Fruit fly (Drosophila melanogaster) whole organism, embryonic: ENCODE measurements around the gene CG6659.

Source experiments
- Blimp-1 ChIP-seq: fragments of 200-800 bp; sonication (Bioruptor generic); optimal IDR thresholded peaks from 3 replicates; lab custom pipeline; 2018; ENCODE audit warnings: missing biosample characterization, missing genetic modification characterization, mild to moderate bottlenecking, moderate library complexity, missing genetic modification reagents
- CG10366 ChIP-seq: fragments of 200-800 bp; sonication (Bioruptor generic); IDR thresholded peaks from 2 replicates; pipeline ENCODE4 v1.3.6; 2022; ENCODE audit warnings: missing biosample characterization, missing genetic modification characterization
- CG12769 ChIP-seq: fragments of 200-800 bp; sonication (Bioruptor generic); optimal IDR thresholded peaks from 2 replicates; lab custom pipeline; 2019; ENCODE audit warnings: missing biosample characterization, mild to moderate bottlenecking, missing genetic modification characterization, moderate library complexity
- CG13775 ChIP-seq: fragments of 200-800 bp; sonication (Bioruptor generic); optimal IDR thresholded peaks from 3 replicates; lab custom pipeline; 2017; ENCODE audit warnings: missing biosample characterization, mild to moderate bottlenecking, missing genetic modification characterization
- CG14860 ChIP-seq: fragments of 200-800 bp; sonication (Bioruptor generic); IDR thresholded peaks from 3 replicates; pipeline ENCODE4 v1.3.6; 2022; ENCODE audit warnings: missing biosample characterization, missing genetic modification characterization; ENCODE audit not compliant: partially characterized antibody
- CG1603 ChIP-seq: fragments of 200-800 bp; sonication (Bioruptor generic); optimal IDR thresholded peaks from 2 replicates; lab custom pipeline; 2019; ENCODE audit warnings: missing biosample characterization, mild to moderate bottlenecking, missing genetic modification characterization, moderate library complexity
- CG34224 ChIP-seq: fragments of 200-800 bp; sonication (Bioruptor generic); IDR thresholded peaks from 3 replicates; pipeline ENCODE4 v1.3.6; 2022; ENCODE audit warnings: missing biosample characterization, missing genetic modification characterization; ENCODE audit not compliant: partially characterized antibody
- CG3838 ChIP-seq: fragments of 200-800 bp; sonication (Bioruptor generic); optimal IDR thresholded peaks from 3 replicates; lab custom pipeline; 2016; ENCODE audit warnings: missing biosample characterization, missing genetic modification characterization
- CG4404 ChIP-seq: fragments of 200-800 bp; sonication (Bioruptor generic); IDR thresholded peaks from 2 replicates; pipeline ENCODE4 v1.3.6; 2022; ENCODE audit warnings: missing biosample characterization, missing genetic modification characterization
- CG5180 ChIP-seq: fragments of 200-800 bp; sonication (Bioruptor generic); optimal IDR thresholded peaks from 3 replicates; lab custom pipeline; 2017; ENCODE audit warnings: missing biosample characterization, missing genetic modification characterization, mild to moderate bottlenecking, moderate library complexity, missing genetic modification reagents
- CG6175 ChIP-seq: fragments of 200-800 bp; sonication (Bioruptor generic); IDR thresholded peaks from 3 replicates; pipeline ENCODE4 v1.3.6; 2022; ENCODE audit warnings: missing biosample characterization, missing genetic modification characterization
- CG6813 ChIP-seq: fragments of 200-800 bp; sonication (Bioruptor generic); optimal IDR thresholded peaks from 2 replicates; lab custom pipeline; 2017; ENCODE audit warnings: missing biosample characterization, missing genetic modification characterization, mild to moderate bottlenecking, moderate library complexity, missing genetic modification reagents
- CG7271 ChIP-seq: fragments of 200-800 bp; sonication (Bioruptor generic); optimal IDR thresholded peaks from 2 replicates; lab custom pipeline; 2018; ENCODE audit warnings: missing biosample characterization, mild to moderate bottlenecking, missing genetic modification characterization, moderate library complexity
- CG7987 ChIP-seq: fragments of 200-800 bp; sonication (Bioruptor generic); optimal IDR thresholded peaks from 2 replicates; lab custom pipeline; 2018; ENCODE audit warnings: missing biosample characterization, mild to moderate bottlenecking, missing genetic modification characterization, moderate library complexity
- CoRest ChIP-seq: fragments of 200-800 bp; sonication (Bioruptor generic); optimal IDR thresholded peaks from 3 replicates; lab custom pipeline; 2018; ENCODE audit warnings: missing biosample characterization, mild to moderate bottlenecking, missing genetic modification characterization, moderate library complexity
- Doc2 ChIP-seq: fragments of 200-800 bp; sonication (Bioruptor generic); IDR thresholded peaks from 2 replicates; pipeline ENCODE4 v1.3.6; 2022; ENCODE audit warnings: missing biosample characterization, missing genetic modification characterization
- Hmr ChIP-seq: fragments of 200-800 bp; sonication (Bioruptor generic); optimal IDR thresholded peaks from 3 replicates; lab custom pipeline; 2017; ENCODE audit warnings: mild to moderate bottlenecking, missing biosample characterization, missing genetic modification reagents, missing genetic modification characterization
- Hr78 ChIP-seq, 2 experiments: fragments of 200-800 bp in 1 of 2; fragments of >200 bp in 1 of 2; sonication (Bioruptor generic) in 1 of 2; optimal IDR thresholded peaks; 2 replicates each; lab custom pipeline; 2017 to 2019; ENCODE audit warnings: missing biosample characterization in 2 of 2, missing genetic modification characterization in 2 of 2, mild to moderate bottlenecking in 1 of 2, moderate library complexity in 1 of 2
- Hsf ChIP-seq: fragments of 200-800 bp; sonication (Bioruptor generic); optimal IDR thresholded peaks from 3 replicates; lab custom pipeline; 2016; ENCODE audit warnings: missing biosample characterization, missing genetic modification characterization
- MTF-1 ChIP-seq: fragments of 200-800 bp; sonication (Bioruptor generic); optimal IDR thresholded peaks from 2 replicates; lab custom pipeline; 2018; ENCODE audit warnings: missing biosample characterization, mild to moderate bottlenecking, missing genetic modification characterization, borderline replicate concordance
- Mrtf ChIP-seq: fragments of 200-800 bp; sonication (Bioruptor generic); IDR thresholded peaks from 3 replicates; pipeline ENCODE4 v1.3.6; 2022; ENCODE audit warnings: missing biosample characterization, missing genetic modification characterization
- NFAT ChIP-seq: fragments of 200-800 bp; sonication (Bioruptor generic); IDR thresholded peaks from 2 replicates; pipeline ENCODE4 v1.3.6; 2022; ENCODE audit warnings: missing biosample characterization, missing genetic modification characterization
- TFAM ChIP-seq: fragments of 200-800 bp; sonication (Bioruptor generic); optimal IDR thresholded peaks from 2 replicates; lab custom pipeline; 2017; ENCODE audit warnings: missing biosample characterization, missing genetic modification characterization, inconsistent platforms
- Taf1 ChIP-seq: fragments of 200-800 bp; sonication (Bioruptor generic); IDR thresholded peaks from 2 replicates; pipeline ENCODE4 v1.3.6; 2022; ENCODE audit warnings: missing biosample characterization, missing genetic modification characterization
- abd-A ChIP-seq: fragments of 200-800 bp; sonication (Bioruptor generic); optimal IDR thresholded peaks from 3 replicates; lab custom pipeline; 2019; ENCODE audit warnings: missing biosample characterization, mild to moderate bottlenecking, missing genetic modification characterization, moderate library complexity
- cg ChIP-seq: fragments of 200-800 bp; sonication (Bioruptor generic); optimal IDR thresholded peaks from 3 replicates; lab custom pipeline; 2019; ENCODE audit warnings: missing biosample characterization, mild to moderate bottlenecking, missing genetic modification characterization, moderate library complexity
- crol ChIP-seq: fragments of 200-800 bp; sonication (Bioruptor generic); IDR thresholded peaks from 2 replicates; pipeline ENCODE4 v1.3.6; 2022; ENCODE audit warnings: missing biosample characterization, missing genetic modification characterization
- dan ChIP-seq: fragments of 200-800 bp; sonication (Bioruptor generic); IDR thresholded peaks from 2 replicates; pipeline ENCODE4 v1.3.6; 2022; ENCODE audit warnings: missing biosample characterization, missing genetic modification characterization
- dmrt11E ChIP-seq: fragments of 200-800 bp; sonication (Bioruptor generic); optimal IDR thresholded peaks from 3 replicates; lab custom pipeline; 2018; ENCODE audit warnings: missing biosample characterization, mild to moderate bottlenecking, missing genetic modification characterization, moderate library complexity
- emc ChIP-seq: fragments of 200-800 bp; sonication (Bioruptor generic); optimal IDR thresholded peaks from 2 replicates; lab custom pipeline; 2016; ENCODE audit warnings: missing biosample characterization, missing genetic modification characterization
- esg ChIP-seq: fragments of 200-800 bp; sonication (Bioruptor generic); conservative IDR thresholded peaks from 2 replicates; pipeline ENCODE4 v1.3.6; 2022; ENCODE audit warnings: missing biosample characterization, missing genetic modification characterization
- fd96Cb ChIP-seq: fragments of 200-800 bp; sonication (Bioruptor generic); optimal IDR thresholded peaks from 2 replicates; lab custom pipeline; 2018; ENCODE audit warnings: missing biosample characterization, mild to moderate bottlenecking, missing genetic modification characterization, moderate library complexity
- her ChIP-seq: fragments of 200-800 bp; sonication (Bioruptor generic); optimal IDR thresholded peaks from 2 replicates; lab custom pipeline; 2016; ENCODE audit warnings: missing biosample characterization, missing genetic modification characterization
- insv ChIP-seq, 2 experiments: fragments of 200-800 bp; sonication (Bioruptor generic); optimal IDR thresholded peaks; 3 replicates each; lab custom pipeline; 2016 to 2018; ENCODE audit warnings: missing biosample characterization in 2 of 2, missing genetic modification characterization in 2 of 2
- kah ChIP-seq: fragments of 200-800 bp; sonication (Bioruptor generic); optimal IDR thresholded peaks from 2 replicates; lab custom pipeline; 2018; ENCODE audit warnings: missing biosample characterization, mild to moderate bottlenecking, missing genetic modification characterization
- kni ChIP-seq: fragments of 200-800 bp; sonication (Bioruptor generic); optimal IDR thresholded peaks from 3 replicates; lab custom pipeline; 2017; ENCODE audit warnings: mild to moderate bottlenecking, missing biosample characterization, missing genetic modification reagents, missing genetic modification characterization
- maf-S ChIP-seq: fragments of 200-800 bp; sonication (Bioruptor generic); optimal IDR thresholded peaks from 2 replicates; lab custom pipeline; 2016; ENCODE audit warnings: missing biosample characterization, missing genetic modification characterization
- pb ChIP-seq: fragments of 200-800 bp; sonication (Bioruptor generic); optimal IDR thresholded peaks from 3 replicates; lab custom pipeline; 2016; ENCODE audit warnings: missing biosample characterization, missing genetic modification characterization
- pita ChIP-seq: fragments of 200-800 bp; sonication (Bioruptor generic); optimal IDR thresholded peaks from 2 replicates; lab custom pipeline; 2017; ENCODE audit warnings: missing biosample characterization, mild to moderate bottlenecking, missing genetic modification characterization
- salm ChIP-seq: fragments of 200-800 bp; sonication (Bioruptor generic); optimal IDR thresholded peaks from 2 replicates; lab custom pipeline; 2018; ENCODE audit warnings: missing biosample characterization, mild to moderate bottlenecking, missing genetic modification characterization
- sens ChIP-seq: fragments of 200-800 bp; sonication (Bioruptor generic); peaks from one replicate; lab custom pipeline; 2016; ENCODE audit warnings: missing biosample characterization, missing genetic modification characterization
- slp2 ChIP-seq: fragments of 200-800 bp; sonication (Bioruptor generic); optimal IDR thresholded peaks from 2 replicates; lab custom pipeline; 2016; ENCODE audit warnings: missing biosample characterization, missing genetic modification characterization
- so ChIP-seq: fragments of 200-800 bp; sonication (Bioruptor generic); IDR thresholded peaks from 3 replicates; pipeline ENCODE4 v1.3.6; 2022; ENCODE audit warnings: missing biosample characterization, missing genetic modification characterization
- sr ChIP-seq: fragments of 200-800 bp; sonication (Bioruptor generic); IDR thresholded peaks from 3 replicates; pipeline ENCODE4 v1.3.6; 2022; ENCODE audit warnings: missing biosample characterization, missing genetic modification characterization
- wek ChIP-seq: fragments of 200-800 bp; sonication (Bioruptor generic); optimal IDR thresholded peaks from 3 replicates; lab custom pipeline; 2018; ENCODE audit warnings: missing biosample characterization, mild to moderate bottlenecking, missing genetic modification characterization, moderate library complexity
- z ChIP-seq: fragments of 200-800 bp; sonication (Bioruptor generic); IDR thresholded peaks from 3 replicates; pipeline ENCODE4 v1.3.6; 2022; ENCODE audit warnings: missing biosample characterization, missing genetic modification characterization

The CG6659 gene

dm6 chrX:18672900-18673529, 15.9 kb upstream of the CG6659 start:
- TF ChIP-seq CG7987 (GFP tag; lab: Kevin White, UChicago) (no peak), maf-S (GFP tag; lab: Kevin White, UChicago) (no peak), her (GFP tag; lab: Kevin White, UChicago) (no peak), cg (GFP tag; lab: Kevin White, UChicago) (peak; percentile 30), Blimp-1 (GFP tag; lab: Kevin White, UChicago) (peak; percentile 92), CG5180 (GFP tag; lab: Kevin White, UChicago) (peak; percentile 50), so (GFP tag; lab: Robert Waterston, UW) (no peak), NFAT (no peak), CG4404 (no peak), slp2 (GFP tag; lab: Kevin White, UChicago) (no peak), kni (GFP tag; lab: Kevin White, UChicago) (peak; percentile 17), CG6813 (GFP tag; lab: Kevin White, UChicago) (no peak), CG3838 (GFP tag; lab: Kevin White, UChicago) (no peak), MTF-1 (no peak), Doc2 (GFP tag; lab: Robert Waterston, UW) (no peak), sens (GFP tag; lab: Kevin White, UChicago) (peak; percentile 19), Hsf (GFP tag; lab: Kevin White, UChicago) (no peak), pita (GFP tag; lab: Kevin White, UChicago) (no peak), kah (no peak), abd-A (tag; lab: Kevin White, UChicago) (peak; percentile 37), CG7271 (tag; lab: Kevin White, UChicago) (no peak), pb (GFP tag; lab: Kevin White, UChicago) (no peak), Hr78 (GFP tag; optimal IDR thresholded peaks at IDR 0.05; lab: Kevin White, UChicago) (peak in 1 of 2 experiments; percentile 21)

DNA sequence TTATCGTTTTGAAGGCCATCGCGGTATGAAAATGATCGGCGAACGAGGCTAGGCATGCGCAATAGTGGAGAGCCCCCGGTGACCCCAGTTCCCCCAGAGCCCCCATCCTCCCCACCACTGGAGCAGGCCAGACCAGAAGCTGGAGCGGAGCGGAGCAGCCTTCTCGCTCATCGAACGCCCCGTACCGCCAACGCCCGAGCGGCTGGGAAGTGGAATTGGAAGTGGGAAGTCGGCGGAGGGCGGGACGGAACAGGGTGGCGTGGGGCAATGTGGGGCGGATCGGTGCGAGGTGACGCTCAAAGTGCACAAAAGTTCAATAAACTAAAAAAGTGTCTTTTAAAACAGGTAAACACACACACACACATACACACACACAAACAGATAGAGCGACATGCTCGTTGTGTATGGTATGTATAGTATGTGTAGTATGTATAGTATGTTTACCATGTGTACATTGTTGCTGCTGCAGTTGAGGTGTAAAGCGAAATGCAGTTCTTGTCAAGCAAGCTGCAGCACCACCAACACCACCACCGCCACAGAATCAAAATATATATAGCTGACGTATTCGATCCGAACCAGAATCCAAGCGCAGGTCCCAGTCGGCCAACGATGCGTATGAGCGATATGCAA, 14.6 kb upstream of the CG6659 start:
- TF ChIP-seq fd96Cb (tag; lab: Kevin White, UChicago) (no peak), crol (GFP tag; lab: Robert Waterston, UW) (peak; percentile 52; the same call in 1 of the 2 replicates), dmrt11E (tag; lab: Kevin White, UChicago) (no peak), sr (0 out of 3 replicates have a peak, but pooled peaks have one; percentile 5)
- TF ChIP-seq, all 482 proteins: peak for 2

dm6 chrX:18669811-18670477, 12.9 kb upstream of the CG6659 start:
- TF ChIP-seq esg (GFP tag; lab: Robert Waterston, UW): no peak
- no peak for TF ChIP-seq CG13775 (GFP tag; lab: Kevin White, UChicago)
- TF ChIP-seq CG10366 (GFP tag; lab: Robert Waterston, UW): peak; percentile 45; the same call in 1 of the 2 replicates
- peak; percentile 59 for TF ChIP-seq CoRest (tag; lab: Kevin White, UChicago)
- no peak for TF ChIP-seq CG1603 (tag; lab: Kevin White, UChicago)
- TF ChIP-seq Taf1 (GFP tag; lab: Robert Waterston, UW): no peak
- no peak for TF ChIP-seq CG6175
- TF ChIP-seq insv (GFP tag; optimal IDR thresholded peaks at IDR 0.05; lab: Kevin White, UChicago): no peak
- no peak for TF ChIP-seq wek (GFP tag; lab: Kevin White, UChicago)
- no peak for TF ChIP-seq salm (tag; lab: Kevin White, UChicago)
- no peak for TF ChIP-seq Hmr
- TF ChIP-seq Mrtf (GFP tag; lab: Robert Waterston, UW): 0 out of 3 replicates have a peak, but pooled peaks have one; percentile 14
- TF ChIP-seq dan: no peak
- TF ChIP-seq emc (GFP tag; lab: Kevin White, UChicago): no peak
- TF ChIP-seq CG12769 (tag; lab: Kevin White, UChicago): no peak
- no peak for TF ChIP-seq CG34224 (GFP tag; lab: Robert Waterston, UW)
- TF ChIP-seq CG14860 (GFP tag; lab: Robert Waterston, UW): no peak
- TF ChIP-seq z (GFP tag; lab: Robert Waterston, UW): no peak
- TF ChIP-seq TFAM (GFP tag; lab: Kevin White, UChicago): no peak
